Fruit fly (Drosophila melanogaster): ENCODE measurements around the gene CG11899.

DNA sequence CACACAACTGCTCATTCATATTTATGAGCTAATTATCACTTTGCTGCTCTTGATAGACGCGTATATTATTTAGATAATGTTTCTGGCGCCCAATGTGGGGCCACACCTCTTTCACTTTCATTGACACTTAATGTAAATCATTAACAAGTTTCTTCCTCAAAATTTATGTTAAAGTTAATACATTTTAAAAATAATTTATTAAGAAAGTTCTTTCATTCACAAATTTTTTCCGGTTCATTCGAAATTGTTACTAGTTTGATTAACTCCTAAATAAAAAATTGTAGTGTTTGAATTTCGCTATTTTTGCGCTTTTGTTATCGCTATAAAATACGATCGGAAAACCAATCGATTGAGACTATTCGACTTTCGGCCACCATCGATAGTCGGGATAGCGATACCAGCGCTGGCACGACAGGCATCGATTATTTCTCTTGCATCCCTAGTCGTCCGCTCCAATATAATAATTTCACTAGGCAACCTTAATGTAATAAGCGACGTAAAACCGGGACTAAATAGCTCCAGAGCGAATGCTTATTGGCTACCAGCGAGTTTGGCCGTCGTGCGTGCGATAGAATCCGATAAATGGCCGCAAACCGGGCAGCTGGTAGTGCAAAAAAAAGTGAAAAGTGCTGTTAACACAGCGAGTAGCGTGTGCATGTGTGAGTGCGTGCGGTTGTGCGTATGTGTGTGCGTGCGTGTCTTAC, 28.6 kb downstream of the CG11899 start, which contains the start of gene Usp1:
- TF ChIP-seq Dip3 (GFP tag; optimal IDR thresholded peaks at IDR 0.05): no peak
- TF ChIP-seq CG7928 (GFP tag; optimal IDR thresholded peaks at IDR 0.05): peak; percentile 85
- no peak for TF ChIP-seq CG5953 (GFP tag; IDR thresholded peaks at IDR 0.05)
- TF ChIP-seq slou (GFP tag; optimal IDR thresholded peaks at IDR 0.05): no peak
- peak; percentile 62 for TF ChIP-seq nmo (GFP tag; optimal IDR thresholded peaks at IDR 0.05)
- TF ChIP-seq CG15601 (tag; optimal IDR thresholded peaks at IDR 0.05): no peak
- TF ChIP-seq sob (GFP tag; IDR thresholded peaks at IDR 0.05): no peak
- no peak for TF ChIP-seq maf-S (GFP tag; optimal IDR thresholded peaks at IDR 0.05)

Measured in whole organism, embryonic.